Worm (Caenorhabditis elegans) whole organism, young adult: Measurements from ENCODE around the gene acr-16.

Experiments
- D2030.7 ChIP-seq: fragments of 200-800 bp; sonication (Bioruptor generic); IDR thresholded peaks from 2 replicates; pipeline ENCODE4 v1.3.6; 2022; ENCODE audit warnings: missing genetic modification reagents, missing genetic modification characterization, missing compliant biosample characterization
- ama-1 ChIP-seq, 3 experiments: fragments of 150-350 bp in 1 of 3; sonication (generic microtip) in 2 of 3; optimal IDR thresholded peaks; 2 replicates each; lab custom pipeline; 2014 to 2018; ENCODE audit warnings: missing biosample characterization in 2 of 3, missing genetic modification characterization in 2 of 3, missing genetic modification reagents in 2 of 3
- attf-5 ChIP-seq: fragments of 200-800 bp; sonication (Bioruptor generic); optimal IDR thresholded peaks from 2 replicates; lab custom pipeline; 2018; ENCODE audit warnings: mild to moderate bottlenecking, missing genetic modification characterization, missing compliant biosample characterization
- bed-2 ChIP-seq: fragments of 200-800 bp; sonication (Bioruptor generic); IDR thresholded peaks from 2 replicates; pipeline ENCODE4 v1.3.6; 2022; ENCODE audit warnings: missing genetic modification reagents, missing genetic modification characterization, missing compliant biosample characterization
- dox-1 ChIP-seq: fragments of 200-800 bp; sonication (Bioruptor generic); IDR thresholded peaks from 2 replicates; pipeline ENCODE4 v1.3.6; 2022; ENCODE audit warnings: missing genetic modification reagents, missing genetic modification characterization, missing compliant biosample characterization
- hmg-20 ChIP-seq: fragments of 200-800 bp; sonication (Bioruptor generic); IDR thresholded peaks from 2 replicates; pipeline ENCODE4 v1.3.6; 2022; ENCODE audit warnings: missing genetic modification reagents, missing genetic modification characterization, missing compliant biosample characterization
- lin-35 ChIP-seq, 3 experiments: fragments of 150-350 bp in 2 of 3; sonication (generic microtip) in 1 of 3; optimal IDR thresholded peaks; 2 replicates each; lab custom pipeline; 2014 to 2018; ENCODE audit warnings: missing biosample characterization in 3 of 3, missing genetic modification characterization in 3 of 3, missing genetic modification reagents in 3 of 3
- madf-8 ChIP-seq: fragments of 200-800 bp; sonication (Bioruptor generic); conservative IDR thresholded peaks from 2 replicates; pipeline ENCODE4 v1.3.6; 2022; ENCODE audit warnings: missing genetic modification reagents, missing genetic modification characterization, missing compliant biosample characterization
- nhr-90 ChIP-seq: sonication (generic microtip); optimal IDR thresholded peaks from 2 replicates; lab custom pipeline; 2016; ENCODE audit warnings: missing genotype, mild to moderate bottlenecking, missing genetic modification characterization, missing compliant biosample characterization

DNA sequence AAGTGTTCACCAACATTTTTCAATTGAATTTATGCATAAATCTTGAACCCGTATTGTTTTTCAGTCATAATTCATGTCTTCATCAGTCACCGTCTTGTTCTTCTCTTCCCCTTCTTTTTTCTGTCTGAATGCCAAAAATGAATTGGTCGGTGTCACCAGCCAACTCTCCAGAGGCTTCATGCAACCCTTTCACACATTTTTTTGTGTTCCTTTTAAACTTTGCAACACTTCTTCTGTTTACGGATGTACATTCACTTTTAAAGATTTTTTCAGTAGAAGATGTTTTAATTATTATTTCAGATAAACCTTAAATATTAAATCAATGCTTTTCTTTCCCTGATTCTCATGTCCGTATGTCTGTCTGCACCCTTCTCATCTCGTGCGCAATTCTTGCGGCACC, at the start of gene acr-16:
- TF ChIP-seq bed-2 (GFP tag; lab: Robert Waterston, UW) (no peak), lin-35 (GFP tag; optimal IDR thresholded peaks at IDR 0.05; lab: Kevin White, UChicago) (no peak), attf-5 (GFP tag; lab: Kevin White, UChicago) (no peak), dox-1 (GFP tag; lab: Robert Waterston, UW) (no peak), ama-1 (optimal IDR thresholded peaks at IDR 0.05; lab: Kevin White, UChicago) (no peak), ama-1 (GFP tag; optimal IDR thresholded peaks at IDR 0.05; lab: Kevin White, UChicago) (no peak), nhr-90 (tag; lab: Kevin White, UChicago) (no peak), D2030.7 (GFP tag; lab: Robert Waterston, UW) (no peak), madf-8 (no peak), hmg-20 (GFP tag; lab: Robert Waterston, UW) (no peak)
